Worm (Caenorhabditis elegans): ENCODE measurements around the gene C29A12.6.

ce11 chrV:10811763-10812162 is 35.2 kb upstream of the C29A12.6 start, which contains the start of gene C29A12.22:
- no peak for TF ChIP-seq unc-39 (tag; optimal IDR thresholded peaks at IDR 0.05)
- TF ChIP-seq zag-1 (tag; optimal IDR thresholded peaks at IDR 0.05), result no peak
- TF ChIP-seq skn-1 (tag; optimal IDR thresholded peaks at IDR 0.05), result no peak
- TF ChIP-seq fkh-10 (GFP tag; optimal IDR thresholded peaks at IDR 0.05), result no peak
